Worm (Caenorhabditis elegans) whole organism, late embryonic: ENCODE results near the gene T08B1.1.

Experiments used
- K02D7.2 ChIP-seq: sonication (generic microtip); optimal IDR thresholded peaks from 2 replicates; lab custom pipeline; 2017; ENCODE audit warnings: mild to moderate bottlenecking, missing genetic modification characterization, missing compliant biosample characterization
- ama-1 ChIP-seq: fragments of 150-350 bp; optimal IDR thresholded peaks from 2 replicates; lab custom pipeline; 2014
- ceh-22 ChIP-seq: sonication (generic microtip); optimal IDR thresholded peaks from 2 replicates; lab custom pipeline; 2017; ENCODE audit warnings: missing biosample characterization, missing genetic modification characterization
- ceh-31 ChIP-seq: sonication (generic microtip); optimal IDR thresholded peaks from 2 replicates; lab custom pipeline; 2016; ENCODE audit warnings: missing genetic modification characterization, missing compliant biosample characterization
- ceh-9 ChIP-seq: sonication (generic microtip); optimal IDR thresholded peaks from 2 replicates; lab custom pipeline; 2016; ENCODE audit warnings: mild to moderate bottlenecking, missing genetic modification characterization, inconsistent platforms, missing compliant biosample characterization
- fkh-10 ChIP-seq: fragments of 150-350 bp; optimal IDR thresholded peaks from 2 replicates; lab custom pipeline; 2014; ENCODE audit warnings: missing biosample characterization, missing genetic modification reagents, missing genetic modification characterization
- pqm-1 ChIP-seq: sonication (generic microtip); optimal IDR thresholded peaks from 2 replicates; lab custom pipeline; 2016; ENCODE audit warnings: missing genetic modification characterization, missing compliant biosample characterization

DNA sequence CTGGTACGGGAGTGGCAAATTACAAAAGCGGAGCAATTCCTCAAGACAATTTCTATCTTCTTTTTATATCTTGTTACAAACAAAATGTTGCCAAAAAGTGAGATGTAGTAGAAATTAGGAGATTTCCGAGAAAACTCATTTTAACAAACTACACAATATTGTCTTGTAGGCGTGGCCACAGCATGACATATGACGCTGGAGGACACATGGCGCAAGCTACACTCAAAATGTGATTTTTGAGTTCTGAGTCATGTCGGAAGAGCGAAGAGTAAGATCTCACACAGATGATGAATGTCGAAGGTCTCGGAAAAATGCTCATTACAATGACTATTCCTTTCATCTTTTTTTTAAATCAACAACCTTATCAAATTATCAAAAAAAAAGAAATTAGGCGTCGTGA lies 25.4 kb downstream of the T08B1.1 start, which contains the start of gene Y40B10B.1:
- TF ChIP-seq ama-1 (lab: Kevin White, UChicago): no peak
- TF ChIP-seq fkh-10 (GFP tag; lab: Kevin White, UChicago): no peak
- no peak for TF ChIP-seq ceh-9 (tag; lab: Kevin White, UChicago)
- no peak for TF ChIP-seq K02D7.2 (tag; lab: Kevin White, UChicago)
- no peak for TF ChIP-seq ceh-31 (tag; lab: Kevin White, UChicago)
- no peak for TF ChIP-seq pqm-1 (tag; lab: Kevin White, UChicago)
- no peak for TF ChIP-seq ceh-22 (tag; lab: Kevin White, UChicago)
